Worm (Caenorhabditis elegans) whole organism, L3 larva: Measurements from ENCODE around the gene D1022.5.

Experiments
- ZK546.5 ChIP-seq: sonication (generic microtip); optimal IDR thresholded peaks from 2 replicates; lab custom pipeline; 2017; ENCODE audit warnings: missing biosample characterization, missing genetic modification characterization
- aly-2 ChIP-seq: fragments of 150-350 bp; optimal IDR thresholded peaks from 2 replicates; lab custom pipeline; 2014; ENCODE audit warnings: missing biosample characterization, missing genetic modification characterization
- ama-1 ChIP-seq: fragments of 150-350 bp; optimal IDR thresholded peaks from 2 replicates; lab custom pipeline; 2018
- ceh-16 ChIP-seq: sonication (generic microtip); optimal IDR thresholded peaks from 2 replicates; lab custom pipeline; 2017; ENCODE audit warnings: missing biosample characterization, missing genetic modification characterization
- ceh-82 ChIP-seq: fragments of 150-350 bp; optimal IDR thresholded peaks from 2 replicates; lab custom pipeline; 2014; ENCODE audit warnings: missing biosample characterization, missing genetic modification characterization
- ceh-9 ChIP-seq: sonication (generic microtip); optimal IDR thresholded peaks from 2 replicates; lab custom pipeline; 2018; ENCODE audit warnings: missing biosample characterization, missing genetic modification characterization
- egl-27 ChIP-seq: sonication (generic microtip); optimal IDR thresholded peaks from 4 replicates; lab custom pipeline; 2017; ENCODE audit warnings: missing biosample characterization, missing genetic modification reagents, missing genetic modification characterization
- egl-5 ChIP-seq: fragments of 150-350 bp; optimal IDR thresholded peaks from 2 replicates; lab custom pipeline; 2017; ENCODE audit warnings: missing biosample characterization, missing genetic modification reagents, missing genetic modification characterization, inconsistent platforms
- elt-1 ChIP-seq: fragments of 150-350 bp; optimal IDR thresholded peaks from 2 replicates; lab custom pipeline; 2014; ENCODE audit warnings: missing biosample characterization, missing genetic modification characterization
- elt-2 ChIP-seq: sonication (generic microtip); optimal IDR thresholded peaks from 2 replicates; lab custom pipeline; 2016; ENCODE audit warnings: missing genetic modification reagents, mild to moderate bottlenecking, missing genetic modification characterization, missing compliant biosample characterization
- elt-3 ChIP-seq, 3 experiments: fragments of 150-350 bp in 1 of 3; sonication (generic microtip) in 2 of 3; optimal IDR thresholded peaks; 2 replicates in 2 of 3; 4 replicates in 1 of 3; lab custom pipeline; 2014 to 2017; ENCODE audit warnings: missing biosample characterization in 3 of 3, missing genetic modification characterization in 3 of 3
- fkh-2 ChIP-seq: fragments of 150-350 bp; optimal IDR thresholded peaks from 2 replicates; lab custom pipeline; 2014; ENCODE audit warnings: missing biosample characterization, missing genetic modification reagents, missing genetic modification characterization
- fos-1 ChIP-seq: fragments of 150-350 bp; optimal IDR thresholded peaks from 2 replicates; lab custom pipeline; 2014; ENCODE audit warnings: missing biosample characterization, missing genetic modification characterization
- hmg-11 ChIP-seq: sonication (generic microtip); optimal IDR thresholded peaks from 2 replicates; lab custom pipeline; 2016; ENCODE audit warnings: missing genetic modification characterization, missing compliant biosample characterization
- lin-15B ChIP-seq: fragments of 150-350 bp; optimal IDR thresholded peaks from 2 replicates; lab custom pipeline; 2014; ENCODE audit warnings: missing biosample characterization, missing genetic modification characterization
- lin-39 ChIP-seq: fragments of 150-350 bp; optimal IDR thresholded peaks from 2 replicates; lab custom pipeline; 2018; ENCODE audit warnings: missing biosample characterization, missing genetic modification reagents, missing genetic modification characterization
- mdl-1 ChIP-seq: fragments of 150-350 bp; optimal IDR thresholded peaks from 2 replicates; lab custom pipeline; 2014; ENCODE audit warnings: missing biosample characterization, missing genetic modification characterization
- mml-1 ChIP-seq: fragments of 150-350 bp; sonication (generic microtip); optimal IDR thresholded peaks from 3 replicates; lab custom pipeline; 2014; ENCODE audit warnings: missing biosample characterization, missing genetic modification characterization
- nfya-1 ChIP-seq: sonication (generic microtip); optimal IDR thresholded peaks from 2 replicates; lab custom pipeline; 2017; ENCODE audit warnings: missing genetic modification characterization, mild to moderate bottlenecking, missing compliant biosample characterization, antibody characterized with exemption, moderate library complexity; ENCODE audit not compliant: insufficient read depth
- nhr-11 ChIP-seq: fragments of 150-350 bp; optimal IDR thresholded peaks from 2 replicates; lab custom pipeline; 2014; ENCODE audit warnings: missing biosample characterization, missing genetic modification characterization
- nhr-12 ChIP-seq: fragments of 150-350 bp; optimal IDR thresholded peaks from 2 replicates; lab custom pipeline; 2014; ENCODE audit warnings: missing biosample characterization, missing genetic modification characterization
- nhr-23 ChIP-seq: fragments of 150-350 bp; optimal IDR thresholded peaks from 2 replicates; lab custom pipeline; 2014; ENCODE audit warnings: missing biosample characterization, missing genetic modification reagents, missing genetic modification characterization
- nhr-237 ChIP-seq: fragments of 150-350 bp; optimal IDR thresholded peaks from 2 replicates; lab custom pipeline; 2014; ENCODE audit warnings: missing biosample characterization, missing genetic modification characterization
- nhr-25 ChIP-seq: sonication (generic microtip); optimal IDR thresholded peaks from 2 replicates; lab custom pipeline; 2017; ENCODE audit warnings: missing biosample characterization, missing genetic modification characterization
- nhr-28 ChIP-seq: fragments of 150-350 bp; optimal IDR thresholded peaks from 2 replicates; lab custom pipeline; 2014; ENCODE audit warnings: missing biosample characterization, missing genetic modification characterization
- nhr-43 ChIP-seq: sonication (generic microtip); optimal IDR thresholded peaks from 2 replicates; lab custom pipeline; 2016; ENCODE audit warnings: mild to moderate bottlenecking, missing genetic modification characterization, missing compliant biosample characterization; ENCODE audit not compliant: poor library complexity, severe bottlenecking
- nhr-67 ChIP-seq: fragments of 150-350 bp; optimal IDR thresholded peaks from 2 replicates; lab custom pipeline; 2014; ENCODE audit warnings: missing biosample characterization, missing genetic modification characterization
- nhr-76 ChIP-seq: fragments of 150-350 bp; sonication (generic microtip); optimal IDR thresholded peaks from 5 replicates; lab custom pipeline; 2014; ENCODE audit warnings: missing biosample characterization, missing genetic modification characterization
- nhr-77 ChIP-seq: fragments of 150-350 bp; optimal IDR thresholded peaks from 2 replicates; lab custom pipeline; 2014; ENCODE audit warnings: missing biosample characterization, missing genetic modification characterization
- sea-2 ChIP-seq: fragments of 150-350 bp; sonication (generic microtip); optimal IDR thresholded peaks from 4 replicates; lab custom pipeline; 2014; ENCODE audit warnings: missing biosample characterization, missing genetic modification reagents, missing genetic modification characterization
- skn-1 ChIP-seq: fragments of 150-350 bp; optimal IDR thresholded peaks from 2 replicates; lab custom pipeline; 2014; ENCODE audit warnings: missing biosample characterization, missing genetic modification characterization
- snpc-4 ChIP-seq: fragments of 150-350 bp; optimal IDR thresholded peaks from 2 replicates; lab custom pipeline; 2014; ENCODE audit warnings: missing biosample characterization, missing genetic modification characterization
- tbx-2 ChIP-seq: sonication (generic microtip); optimal IDR thresholded peaks from 2 replicates; lab custom pipeline; 2016; ENCODE audit warnings: mild to moderate bottlenecking, missing genetic modification characterization, missing compliant biosample characterization
- unc-39 ChIP-seq: sonication (generic microtip); optimal IDR thresholded peaks from 4 replicates; lab custom pipeline; 2017; ENCODE audit warnings: missing biosample characterization, missing genetic modification characterization
- unc-62 ChIP-seq: fragments of 150-350 bp; sonication (generic microtip); optimal IDR thresholded peaks from 4 replicates; lab custom pipeline; 2014; ENCODE audit warnings: missing biosample characterization, missing genetic modification reagents, missing genetic modification characterization
- zag-1 ChIP-seq: fragments of 150-350 bp; optimal IDR thresholded peaks from 2 replicates; lab custom pipeline; 2014; ENCODE audit warnings: missing biosample characterization, missing genetic modification characterization
- ztf-11 ChIP-seq: fragments of 150-350 bp; optimal IDR thresholded peaks from 2 replicates; lab custom pipeline; 2014; ENCODE audit warnings: missing biosample characterization, missing genetic modification characterization
- ztf-4 ChIP-seq: fragments of 150-350 bp; optimal IDR thresholded peaks from 2 replicates; lab custom pipeline; 2014; ENCODE audit warnings: missing biosample characterization, missing genetic modification characterization

Gene D1022.5

DNA sequence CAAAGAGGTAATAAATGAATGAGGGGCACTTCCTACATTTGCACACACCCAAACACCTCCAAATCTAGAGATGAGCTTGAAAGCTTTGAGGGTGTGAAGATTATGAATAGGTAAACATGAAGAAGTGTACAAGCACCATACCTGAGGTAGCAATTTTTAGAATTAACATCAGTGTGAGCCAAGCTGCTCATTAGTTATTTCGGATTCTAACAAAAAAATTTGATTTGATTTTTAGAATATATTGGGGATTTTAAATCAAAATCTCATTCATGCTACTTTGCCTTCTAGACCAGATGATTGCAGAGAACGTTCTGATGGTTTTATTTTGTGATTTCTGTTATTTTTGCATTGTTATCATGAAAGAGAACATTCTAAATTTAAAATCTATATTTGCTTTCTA lies 44.8 kb downstream of the D1022.5 start:
- TF ChIP-seq unc-62 (GFP tag; lab: Kevin White, UChicago), result no peak
- TF ChIP-seq ceh-9 (tag; lab: Kevin White, UChicago), result no peak
- TF ChIP-seq nhr-76 (tag; lab: Kevin White, UChicago), result no peak
- TF ChIP-seq egl-27 (tag; lab: Kevin White, UChicago), result no peak
- TF ChIP-seq fos-1, result no peak
- no peak for TF ChIP-seq ZK546.5 (tag; lab: Kevin White, UChicago)
- TF ChIP-seq nfya-1 (tag; lab: Kevin White, UChicago), result no peak
- no peak for TF ChIP-seq nhr-25 (tag; lab: Kevin White, UChicago)
- no peak for TF ChIP-seq nhr-11 (tag; lab: Kevin White, UChicago)
- no peak for TF ChIP-seq nhr-67
- no peak for TF ChIP-seq egl-5

DNA sequence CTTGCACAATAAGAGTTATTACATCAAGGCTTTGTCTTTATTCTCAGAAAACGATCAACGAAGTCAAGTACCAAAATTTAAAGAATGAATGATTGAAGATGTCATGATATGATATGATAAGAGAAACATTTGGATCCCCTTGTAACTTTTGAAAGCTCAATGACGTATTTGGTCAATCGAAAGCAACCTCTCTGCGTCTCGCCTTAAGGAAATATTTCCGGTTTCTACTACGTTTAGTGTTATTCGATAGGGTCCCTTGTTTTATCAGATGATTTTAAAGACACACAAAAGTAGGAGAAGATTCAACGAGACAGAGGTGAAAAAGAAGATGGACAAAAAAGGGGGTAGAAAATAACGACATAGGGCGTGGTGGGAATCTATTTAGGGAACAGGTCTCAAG lies 45.3 kb downstream of the D1022.5 start:
- no peak for TF ChIP-seq ztf-4
- no peak for TF ChIP-seq ceh-82 (tag; lab: Kevin White, UChicago)
- no peak for TF ChIP-seq elt-2 (tag; lab: Kevin White, UChicago)
- no peak for TF ChIP-seq elt-1
- TF ChIP-seq nhr-28 (tag; lab: Kevin White, UChicago), result no peak
- TF ChIP-seq tbx-2 (tag; lab: Kevin White, UChicago), result no peak
- TF ChIP-seq zag-1 (tag; lab: Kevin White, UChicago), result no peak
- no peak for TF ChIP-seq hmg-11 (tag; lab: Kevin White, UChicago)
- TF ChIP-seq fkh-2, result no peak
- TF ChIP-seq nhr-77 (tag; lab: Kevin White, UChicago), result no peak
- peak; percentile 44 for TF ChIP-seq nhr-43
- TF ChIP-seq aly-2 (tag; lab: Kevin White, UChicago), result no peak
- TF ChIP-seq unc-39 (tag; lab: Kevin White, UChicago), result no peak
- TF ChIP-seq nhr-25 (tag; lab: Kevin White, UChicago), result peak; percentile 43
- TF ChIP-seq elt-3 (tag; optimal IDR thresholded peaks at IDR 0.05; lab: Kevin White, UChicago), result peak in 2 of 3 experiments; percentile 57 to 83
- no peak for TF ChIP-seq mdl-1 (tag; lab: Kevin White, UChicago)
- TF ChIP-seq nhr-12 (tag; lab: Kevin White, UChicago), result no peak
- no peak for TF ChIP-seq ceh-16
- TF ChIP-seq lin-15B, result no peak
- no peak for TF ChIP-seq lin-39 (tag; lab: Kevin White, UChicago)
- TF ChIP-seq ceh-9 (tag; lab: Kevin White, UChicago), result no peak
- TF ChIP-seq nhr-67, result no peak
- TF ChIP-seq nhr-23, result peak; percentile 31
- no peak for TF ChIP-seq egl-5

DNA sequence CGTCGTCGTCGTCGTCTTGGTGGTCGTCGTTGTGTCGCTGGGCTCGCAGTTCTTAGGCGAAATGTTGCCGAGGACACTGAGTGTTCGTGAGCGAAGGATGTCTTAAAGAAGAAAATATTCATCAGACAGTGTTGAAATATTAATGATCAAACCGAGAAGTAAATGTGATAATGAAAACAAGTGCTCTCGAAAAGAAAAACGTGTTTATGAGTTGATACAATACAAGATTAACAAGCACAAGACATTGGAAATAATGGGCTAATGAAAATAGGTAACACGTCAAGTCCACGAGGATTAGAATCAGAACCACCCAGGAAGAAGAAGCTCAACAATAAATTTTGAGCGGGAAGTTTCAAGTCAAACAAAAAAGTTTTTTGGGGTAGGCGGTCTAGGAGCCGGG lies 46.7 kb downstream of the D1022.5 start, which contains the start of gene K02A2.5:
TSS of gene K02A2.5 (minus strand) at position 101 of the 400 bp plus-strand sequence.
- TF ChIP-seq sea-2 (GFP tag; lab: Kevin White, UChicago) (no peak), elt-3 (tag; optimal IDR thresholded peaks at IDR 0.05; lab: Kevin White, UChicago) (no peak)

DNA sequence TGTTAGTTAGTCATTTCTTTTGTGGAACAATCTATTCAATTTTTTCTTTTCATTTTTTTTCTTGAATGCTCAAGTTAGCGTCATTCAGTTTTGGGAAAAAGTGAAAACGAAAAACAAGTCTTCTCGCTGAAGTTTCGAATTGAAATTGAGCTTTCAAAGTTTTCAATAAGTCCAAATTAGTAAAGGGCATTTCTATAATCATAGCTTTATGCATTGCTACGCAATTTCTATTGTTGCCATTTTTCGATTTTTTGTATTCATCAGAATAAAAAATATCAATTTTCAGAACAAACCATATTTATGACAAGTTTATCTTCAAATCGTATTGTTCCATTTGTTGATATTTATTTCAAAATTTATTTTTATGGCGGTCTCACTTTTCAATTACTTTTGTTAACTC lies 50.4 kb downstream of the D1022.5 start, which contains the start of gene srd-55:
TSS of gene srd-55 (plus strand) at position 301 of the 400 bp plus-strand sequence.
- no peak for TF ChIP-seq egl-5
- no peak for TF ChIP-seq snpc-4 (tag; lab: Kevin White, UChicago)
- no peak for TF ChIP-seq ztf-11
- no peak for TF ChIP-seq skn-1 (tag; lab: Kevin White, UChicago)
- TF ChIP-seq ama-1, result no peak
- no peak for TF ChIP-seq nhr-237 (tag; lab: Kevin White, UChicago)
- no peak for TF ChIP-seq nhr-28 (tag; lab: Kevin White, UChicago)
- no peak for TF ChIP-seq mdl-1 (tag; lab: Kevin White, UChicago)
- no peak for TF ChIP-seq egl-27 (tag; lab: Kevin White, UChicago)
- TF ChIP-seq ztf-4, result no peak
- TF ChIP-seq nhr-77 (tag; lab: Kevin White, UChicago), result no peak
- no peak for TF ChIP-seq mml-1 (tag; lab: Kevin White, UChicago)
